Worm (Caenorhabditis elegans): Measurements from ENCODE around the gene apb-1.

DNA sequence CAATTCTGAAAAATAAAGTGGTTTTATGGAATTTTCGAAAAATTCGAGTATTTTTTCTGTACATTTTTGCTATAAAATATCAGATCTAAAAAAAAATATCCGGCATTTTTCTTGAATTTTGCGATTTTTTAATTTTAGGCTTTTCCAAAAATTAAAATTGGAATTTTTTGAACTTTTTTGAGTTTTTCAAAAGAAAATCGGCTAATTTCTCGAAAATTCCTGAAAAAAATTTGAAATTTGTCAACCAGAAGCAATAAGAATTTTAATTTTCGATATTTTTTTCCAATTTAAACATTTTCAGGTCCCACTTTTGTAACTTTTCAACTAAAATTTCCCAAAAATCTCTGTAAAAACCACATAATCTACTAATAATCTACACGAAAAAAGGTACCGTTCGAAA, 6.8 kb upstream of the apb-1 start, which contains the start of gene Y71H2B.11:
- TF ChIP-seq mep-1 (tag; optimal IDR thresholded peaks at IDR 0.05) (no peak), daf-12 (tag; optimal IDR thresholded peaks at IDR 0.05) (no peak), zag-1 (tag; optimal IDR thresholded peaks at IDR 0.05) (no peak), ceh-82 (tag; optimal IDR thresholded peaks at IDR 0.05) (no peak), lim-7 (GFP tag; IDR thresholded peaks at IDR 0.05) (no peak)
